Fruit fly (Drosophila melanogaster) whole organism, embryonic: ENCODE data around the gene CG5968.

Source experiments
- Aef1 ChIP-seq: fragments of 200-800 bp; sonication (Bioruptor generic); IDR thresholded peaks from 3 replicates; pipeline ENCODE4 v1.3.6; 2022; ENCODE audit warnings: missing biosample characterization, missing genetic modification characterization
- Blimp-1 ChIP-seq: fragments of 200-800 bp; sonication (Bioruptor generic); optimal IDR thresholded peaks from 3 replicates; lab custom pipeline; 2018; ENCODE audit warnings: missing biosample characterization, missing genetic modification characterization, mild to moderate bottlenecking, moderate library complexity, missing genetic modification reagents
- Bteb2 ChIP-seq: fragments of 200-800 bp; sonication (Bioruptor generic); optimal IDR thresholded peaks from 2 replicates; lab custom pipeline; 2016; ENCODE audit warnings: missing biosample characterization, missing genetic modification characterization
- CG10147 ChIP-seq: fragments of 200-800 bp; sonication (Bioruptor generic); optimal IDR thresholded peaks from 2 replicates; lab custom pipeline; 2019; ENCODE audit warnings: missing biosample characterization, mild to moderate bottlenecking, missing genetic modification characterization, moderate library complexity
- CG11093 ChIP-seq: fragments of 200-800 bp; sonication (Bioruptor generic); IDR thresholded peaks from 3 replicates; pipeline ENCODE4 v1.3.6; 2022; ENCODE audit warnings: missing biosample characterization, missing genetic modification characterization
- CG11398 ChIP-seq: fragments of 200-800 bp; sonication (Bioruptor generic); optimal IDR thresholded peaks from 2 replicates; lab custom pipeline; 2016; ENCODE audit warnings: missing biosample characterization, missing genetic modification characterization
- CG11456 ChIP-seq: fragments of 200-800 bp; sonication (Bioruptor generic); IDR thresholded peaks from 3 replicates; pipeline ENCODE4 v1.3.6; 2022; ENCODE audit warnings: missing biosample characterization, missing genetic modification characterization
- CG12219 ChIP-seq: fragments of 200-800 bp; sonication (Bioruptor generic); optimal IDR thresholded peaks from 3 replicates; lab custom pipeline; 2018; ENCODE audit warnings: missing biosample characterization, mild to moderate bottlenecking, missing genetic modification characterization
- CG12659 ChIP-seq: fragments of 200-800 bp; sonication (Bioruptor generic); optimal IDR thresholded peaks from 3 replicates; lab custom pipeline; 2017; ENCODE audit warnings: mild to moderate bottlenecking, missing biosample characterization, missing genetic modification reagents, missing genetic modification characterization
- CG12744 ChIP-seq: fragments of 200-800 bp; sonication (Bioruptor generic); optimal IDR thresholded peaks from 2 replicates; lab custom pipeline; 2016; ENCODE audit warnings: missing biosample characterization, missing genetic modification characterization
- CG12942 ChIP-seq: fragments of 200-800 bp; sonication (Bioruptor generic); optimal IDR thresholded peaks from 3 replicates; lab custom pipeline; 2016; ENCODE audit warnings: missing biosample characterization, missing genetic modification characterization
- CG13424 ChIP-seq: fragments of 200-800 bp; sonication (Bioruptor generic); optimal IDR thresholded peaks from 2 replicates; lab custom pipeline; 2019; ENCODE audit warnings: missing biosample characterization, mild to moderate bottlenecking, missing genetic modification characterization, moderate library complexity
- CG15011 ChIP-seq: fragments of 200-800 bp; sonication (Bioruptor generic); optimal IDR thresholded peaks from 3 replicates; lab custom pipeline; 2018; ENCODE audit warnings: missing biosample characterization, mild to moderate bottlenecking, missing genetic modification characterization
- CG17385 ChIP-seq: fragments of 200-800 bp; sonication (Bioruptor generic); optimal IDR thresholded peaks from 3 replicates; lab custom pipeline; 2018; ENCODE audit warnings: missing biosample characterization, mild to moderate bottlenecking, missing genetic modification characterization
- CG17802 ChIP-seq: fragments of 200-800 bp; sonication (Bioruptor generic); optimal IDR thresholded peaks from 2 replicates; lab custom pipeline; 2018; ENCODE audit warnings: missing biosample characterization, mild to moderate bottlenecking, missing genetic modification characterization, moderate library complexity
- CG1792 ChIP-seq: fragments of 200-800 bp; sonication (Bioruptor generic); optimal IDR thresholded peaks from 2 replicates; lab custom pipeline; 2016; ENCODE audit warnings: missing biosample characterization, missing genetic modification characterization
- CG2875 ChIP-seq: fragments of 200-800 bp; sonication (Bioruptor generic); optimal IDR thresholded peaks from 2 replicates; lab custom pipeline; 2017; ENCODE audit warnings: missing biosample characterization, mild to moderate bottlenecking, missing genetic modification characterization, missing genetic modification reagents
- CG31388 ChIP-seq: fragments of 200-800 bp; sonication (Bioruptor generic); optimal IDR thresholded peaks from 2 replicates; lab custom pipeline; 2016; ENCODE audit warnings: missing biosample characterization, missing genetic modification characterization
- CG7372 ChIP-seq: fragments of 200-800 bp; sonication (Bioruptor generic); IDR thresholded peaks from 2 replicates; pipeline ENCODE4 v1.3.6; 2022; ENCODE audit warnings: missing biosample characterization, missing genetic modification characterization
- CG8089 ChIP-seq: fragments of 200-800 bp; sonication (Bioruptor generic); optimal IDR thresholded peaks from 3 replicates; lab custom pipeline; 2016; ENCODE audit warnings: missing biosample characterization, missing genetic modification characterization
- H15 ChIP-seq: fragments of 200-800 bp; sonication (Bioruptor generic); IDR thresholded peaks from 3 replicates; pipeline ENCODE4 v1.3.6; 2022; ENCODE audit warnings: missing biosample characterization, missing genetic modification characterization
- Hmr ChIP-seq: fragments of 200-800 bp; sonication (Bioruptor generic); optimal IDR thresholded peaks from 3 replicates; lab custom pipeline; 2017; ENCODE audit warnings: mild to moderate bottlenecking, missing biosample characterization, missing genetic modification reagents, missing genetic modification characterization
- Mes4 ChIP-seq: fragments of 200-800 bp; sonication (Bioruptor generic); optimal IDR thresholded peaks from 2 replicates; lab custom pipeline; 2016; ENCODE audit warnings: missing biosample characterization, missing genetic modification characterization
- NC2β ChIP-seq: fragments of 200-800 bp; sonication (Bioruptor generic); optimal IDR thresholded peaks from 2 replicates; lab custom pipeline; 2016; ENCODE audit warnings: missing biosample characterization, missing genetic modification characterization
- Scr ChIP-seq: fragments of 200-800 bp; sonication (Bioruptor generic); IDR thresholded peaks from 2 replicates; pipeline ENCODE4 v1.3.6; 2022; ENCODE audit warnings: missing biosample characterization, missing genetic modification characterization; ENCODE audit not compliant: partially characterized antibody
- Ssrp ChIP-seq: fragments of 200-800 bp; sonication (Bioruptor generic); optimal IDR thresholded peaks from 2 replicates; lab custom pipeline; 2018; ENCODE audit warnings: missing biosample characterization, mild to moderate bottlenecking, missing genetic modification characterization, moderate library complexity
- TFAM ChIP-seq: fragments of 200-800 bp; sonication (Bioruptor generic); optimal IDR thresholded peaks from 2 replicates; lab custom pipeline; 2017; ENCODE audit warnings: missing biosample characterization, missing genetic modification characterization, inconsistent platforms
- Vsx1 ChIP-seq: fragments of 200-800 bp; sonication (Bioruptor generic); optimal IDR thresholded peaks from 2 replicates; lab custom pipeline; 2017; ENCODE audit warnings: missing biosample characterization, mild to moderate bottlenecking, missing genetic modification characterization, missing genetic modification reagents
- ab ChIP-seq: fragments of 200-800 bp; sonication (Bioruptor generic); optimal IDR thresholded peaks from 2 replicates; lab custom pipeline; 2016; ENCODE audit warnings: missing biosample characterization, missing genetic modification characterization
- al ChIP-seq: fragments of 200-800 bp; sonication (Bioruptor generic); IDR thresholded peaks from 2 replicates; pipeline ENCODE4 v1.3.6; 2022; ENCODE audit warnings: missing biosample characterization, missing genetic modification characterization
- amos ChIP-seq: fragments of 200-800 bp; sonication (Bioruptor generic); IDR thresholded peaks from 2 replicates; pipeline ENCODE4 v1.3.6; 2022; ENCODE audit warnings: missing biosample characterization, missing genetic modification characterization; ENCODE audit not compliant: partially characterized antibody
- dpn ChIP-seq, 2 experiments: fragments of 200-800 bp; sonication (Bioruptor generic); optimal IDR thresholded peaks; 3 replicates each; lab custom pipeline; 2016; ENCODE audit warnings: missing biosample characterization in 2 of 2, missing genetic modification characterization in 2 of 2
- fu2 ChIP-seq: fragments of 200-800 bp; sonication (Bioruptor generic); optimal IDR thresholded peaks from 2 replicates; lab custom pipeline; 2016; ENCODE audit warnings: missing biosample characterization, missing genetic modification characterization
- gem ChIP-seq: fragments of 200-800 bp; sonication (Bioruptor generic); optimal IDR thresholded peaks from 2 replicates; lab custom pipeline; 2019; ENCODE audit warnings: missing biosample characterization, mild to moderate bottlenecking, missing genetic modification characterization, moderate library complexity
- hb ChIP-seq: fragments of 200-800 bp; sonication (Bioruptor generic); IDR thresholded peaks from 3 replicates; pipeline ENCODE4 v1.3.6; 2022; ENCODE audit warnings: missing biosample characterization, missing genetic modification characterization; ENCODE audit not compliant: partially characterized antibody
- ind ChIP-seq: fragments of 200-800 bp; sonication (Bioruptor generic); optimal IDR thresholded peaks from 3 replicates; lab custom pipeline; 2016; ENCODE audit warnings: missing biosample characterization, missing genetic modification characterization
- insv ChIP-seq, 2 experiments: fragments of 200-800 bp; sonication (Bioruptor generic); optimal IDR thresholded peaks; 3 replicates each; lab custom pipeline; 2016 to 2018; ENCODE audit warnings: missing biosample characterization in 2 of 2, missing genetic modification characterization in 2 of 2
- jumu ChIP-seq: fragments of 200-800 bp; sonication (Bioruptor generic); optimal IDR thresholded peaks from 3 replicates; lab custom pipeline; 2016; ENCODE audit warnings: missing biosample characterization, missing genetic modification characterization
- knrl ChIP-seq: fragments of 200-800 bp; sonication (Bioruptor generic); IDR thresholded peaks from 3 replicates; pipeline ENCODE4 v1.3.6; 2022; ENCODE audit warnings: missing biosample characterization, missing genetic modification characterization; ENCODE audit not compliant: partially characterized antibody
- lola ChIP-seq, 3 experiments: fragments of >200 bp in 2 of 3; fragments of 200-800 bp in 1 of 3; sonication (Bioruptor generic) in 1 of 3; optimal IDR thresholded peaks; 2 replicates each; lab custom pipeline; 2017 to 2019; ENCODE audit warnings: missing biosample characterization in 3 of 3, missing genetic modification characterization in 3 of 3, mild to moderate bottlenecking in 1 of 3, moderate library complexity in 1 of 3
- luna ChIP-seq: fragments of 200-800 bp; sonication (Bioruptor generic); optimal IDR thresholded peaks from 2 replicates; lab custom pipeline; 2016; ENCODE audit warnings: missing biosample characterization, missing genetic modification characterization
- nmo ChIP-seq: fragments of 200-800 bp; sonication (Bioruptor generic); optimal IDR thresholded peaks from 2 replicates; lab custom pipeline; 2018; ENCODE audit warnings: missing biosample characterization, mild to moderate bottlenecking, missing genetic modification characterization, moderate library complexity
- pho ChIP-seq: fragments of 200-800 bp; sonication (Bioruptor generic); optimal IDR thresholded peaks from 2 replicates; lab custom pipeline; 2016; ENCODE audit warnings: missing biosample characterization, missing genetic modification characterization
- row ChIP-seq: fragments of 200-800 bp; sonication (Bioruptor generic); IDR thresholded peaks from 3 replicates; pipeline ENCODE4 v1.3.6; 2022; ENCODE audit warnings: missing biosample characterization, missing genetic modification characterization
- scrt ChIP-seq: fragments of 200-800 bp; sonication (Bioruptor generic); optimal IDR thresholded peaks from 2 replicates; lab custom pipeline; 2018; ENCODE audit warnings: missing biosample characterization, mild to moderate bottlenecking, missing genetic modification characterization, moderate library complexity
- shn ChIP-seq: fragments of 200-800 bp; sonication (Bioruptor generic); optimal IDR thresholded peaks from 3 replicates; lab custom pipeline; 2016; ENCODE audit warnings: missing biosample characterization, missing genetic modification characterization
- slou ChIP-seq: fragments of 200-800 bp; sonication (Bioruptor generic); optimal IDR thresholded peaks from 3 replicates; lab custom pipeline; 2016; ENCODE audit warnings: missing biosample characterization, missing genetic modification characterization
- sna ChIP-seq: fragments of 200-800 bp; sonication (Bioruptor generic); IDR thresholded peaks from 2 replicates; pipeline ENCODE4 v1.3.6; 2022; ENCODE audit warnings: missing biosample characterization, missing genetic modification characterization; ENCODE audit not compliant: partially characterized antibody
- sob ChIP-seq: fragments of 200-800 bp; sonication (Bioruptor generic); IDR thresholded peaks from 2 replicates; pipeline ENCODE4 v1.3.6; 2022; ENCODE audit warnings: missing biosample characterization, missing genetic modification characterization
- z ChIP-seq: fragments of 200-800 bp; sonication (Bioruptor generic); IDR thresholded peaks from 3 replicates; pipeline ENCODE4 v1.3.6; 2022; ENCODE audit warnings: missing biosample characterization, missing genetic modification characterization
- zfh2 ChIP-seq: fragments of 200-800 bp; sonication (Bioruptor generic); optimal IDR thresholded peaks from 2 replicates; lab custom pipeline; 2016; ENCODE audit warnings: missing biosample characterization, missing genetic modification characterization

The CG5968 gene

DNA sequence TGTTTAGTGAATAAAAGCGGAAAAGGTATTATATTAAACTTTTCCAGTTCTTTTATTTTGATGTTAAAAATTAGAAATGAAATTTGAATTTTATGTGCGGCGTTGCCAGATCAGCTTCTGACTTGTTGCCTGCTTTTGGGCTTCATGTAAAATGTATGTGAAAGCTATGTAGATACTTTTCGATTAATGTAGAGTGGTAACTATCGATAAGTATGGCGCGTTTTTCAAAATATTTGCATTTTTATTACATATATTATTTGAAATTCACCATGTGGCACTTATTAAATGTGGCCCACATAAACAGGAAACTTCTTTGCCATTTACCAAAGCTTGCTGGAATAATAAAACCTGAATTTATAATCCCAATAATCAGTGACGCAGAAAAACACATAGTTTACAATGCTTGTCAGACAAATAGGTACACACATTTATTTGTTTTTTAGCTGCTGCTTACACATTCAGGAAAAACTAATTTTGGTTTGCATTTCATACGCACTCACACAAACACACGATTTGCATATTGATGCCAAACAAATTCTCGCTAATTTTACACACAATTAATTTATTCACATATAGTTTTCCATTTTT is 42.0 kb downstream of the CG5968 start (continued):
- no peak for TF ChIP-seq CG8089
- TF ChIP-seq sna, result peak; percentile 52
- TF ChIP-seq NC2β (GFP tag; lab: Kevin White, UChicago), result no peak
- no peak for TF ChIP-seq Bteb2 (GFP tag; lab: Kevin White, UChicago)
- no peak for TF ChIP-seq CG2875
- TF ChIP-seq CG13424, result no peak
- TF ChIP-seq ind (GFP tag; lab: Kevin White, UChicago), result no peak
- no peak for TF ChIP-seq CG17802
- no peak for TF ChIP-seq Mes4 (GFP tag; lab: Kevin White, UChicago)
- no peak for TF ChIP-seq TFAM (GFP tag; lab: Kevin White, UChicago)
- no peak for TF ChIP-seq CG11398 (GFP tag; lab: Kevin White, UChicago)
- no peak for TF ChIP-seq CG15011
- TF ChIP-seq CG12744, result no peak
- no peak for TF ChIP-seq ab (GFP tag; lab: Kevin White, UChicago)
- TF ChIP-seq Ssrp (tag; lab: Kevin White, UChicago), result no peak
- no peak for TF ChIP-seq CG31388 (GFP tag; lab: Kevin White, UChicago)
- TF ChIP-seq Vsx1 (GFP tag; lab: Kevin White, UChicago), result no peak
- no peak for TF ChIP-seq Hmr (GFP tag; lab: Kevin White, UChicago)
- TF ChIP-seq Scr, result peak; percentile 68
- peak; percentile 76 for TF ChIP-seq knrl (GFP tag; lab: Robert Waterston, UW)
- TF ChIP-seq lola (GFP tag; optimal IDR thresholded peaks at IDR 0.05; lab: Kevin White, UChicago), result no peak
- no peak for TF ChIP-seq CG12659 (GFP tag; lab: Kevin White, UChicago)
- no peak for TF ChIP-seq Blimp-1 (GFP tag; lab: Kevin White, UChicago)
- TF ChIP-seq row (GFP tag; lab: Robert Waterston, UW), result no peak
- TF ChIP-seq H15, result no peak
- no peak for TF ChIP-seq CG17385
- TF ChIP-seq jumu (GFP tag; lab: Kevin White, UChicago), result no peak
- no peak for TF ChIP-seq Aef1
- no peak for TF ChIP-seq slou (GFP tag; lab: Kevin White, UChicago)
- TF ChIP-seq CG1792 (GFP tag; lab: Kevin White, UChicago), result no peak
- peak; percentile 81 for TF ChIP-seq scrt (GFP tag; lab: Kevin White, UChicago)
- no peak for TF ChIP-seq z (GFP tag; lab: Robert Waterston, UW)
- TF ChIP-seq nmo (GFP tag; lab: Kevin White, UChicago), result no peak
- TF ChIP-seq dpn (GFP tag; optimal IDR thresholded peaks at IDR 0.05; lab: Kevin White, UChicago), result no peak
- TF ChIP-seq insv (GFP tag; optimal IDR thresholded peaks at IDR 0.05; lab: Kevin White, UChicago), result no peak
- TF ChIP-seq hb (GFP tag; lab: Robert Waterston, UW), result no peak
- TF ChIP-seq sob (GFP tag; lab: Robert Waterston, UW), result no peak
- no peak for TF ChIP-seq gem (tag; lab: Kevin White, UChicago)
- no peak for TF ChIP-seq pho (GFP tag; lab: Kevin White, UChicago)
- no peak for TF ChIP-seq fu2
- no peak for TF ChIP-seq al (GFP tag; lab: Robert Waterston, UW)
- TF ChIP-seq CG7372 (GFP tag; lab: Robert Waterston, UW), result no peak
- peak; percentile 81 for TF ChIP-seq amos
- no peak for TF ChIP-seq shn
- no peak for TF ChIP-seq zfh2 (GFP tag; lab: Kevin White, UChicago)
- no peak for TF ChIP-seq CG11456 (GFP tag; lab: Robert Waterston, UW)
- no peak for TF ChIP-seq CG12942
- TF ChIP-seq luna (GFP tag; lab: Kevin White, UChicago), result no peak
- no peak for TF ChIP-seq CG12219 (GFP tag; lab: Kevin White, UChicago)
- no peak for TF ChIP-seq CG11093 (GFP tag; lab: Robert Waterston, UW)
- TF ChIP-seq CG10147 (GFP tag; lab: Kevin White, UChicago), result no peak
